Worm (Caenorhabditis elegans) whole organism, L1 larva: ENCODE data around the gene gst-44.
A peak's percentile ranks its signal among the peaks of the same experiment; 100 is the strongest.

Experiments
- C04F5.9 ChIP-seq: sonication (generic microtip); optimal IDR thresholded peaks from 2 replicates; lab custom pipeline; 2016; ENCODE audit warnings: missing genetic modification characterization, missing compliant biosample characterization
- C16A3.4 ChIP-seq: fragments of 150-350 bp; optimal IDR thresholded peaks from 2 replicates; lab custom pipeline; 2014; ENCODE audit warnings: missing biosample characterization, missing genetic modification characterization
- C34B4.2 ChIP-seq: sonication (generic microtip); optimal IDR thresholded peaks from 2 replicates; lab custom pipeline; 2017; ENCODE audit warnings: mild to moderate bottlenecking, missing genetic modification characterization, missing compliant biosample characterization
- Y116A8C.19 ChIP-seq: sonication (generic microtip); optimal IDR thresholded peaks from 2 replicates; lab custom pipeline; 2016; ENCODE audit warnings: missing compliant biosample characterization, missing genetic modification characterization, borderline replicate concordance
- aha-1 ChIP-seq: fragments of 150-350 bp; optimal IDR thresholded peaks from 2 replicates; lab custom pipeline; 2014; ENCODE audit warnings: missing biosample characterization, missing genetic modification characterization
- ama-1 ChIP-seq: fragments of 150-350 bp; optimal IDR thresholded peaks from 2 replicates; lab custom pipeline; 2014
- ceh-82 ChIP-seq, 3 experiments: fragments of 150-350 bp in 1 of 3; sonication (generic microtip) in 2 of 3; optimal IDR thresholded peaks; 2 replicates each; lab custom pipeline; 2014 to 2017; ENCODE audit warnings: missing biosample characterization in 3 of 3, missing genetic modification characterization in 3 of 3
- ceh-90 ChIP-seq: sonication (generic microtip); optimal IDR thresholded peaks from 2 replicates; lab custom pipeline; 2016; ENCODE audit warnings: missing genetic modification characterization, missing compliant biosample characterization
- ces-1 ChIP-seq: fragments of 150-350 bp; optimal IDR thresholded peaks from 2 replicates; lab custom pipeline; 2014; ENCODE audit warnings: missing biosample characterization, missing genetic modification reagents, missing genetic modification characterization
- dsc-1 ChIP-seq: sonication (generic microtip); optimal IDR thresholded peaks from 2 replicates; lab custom pipeline; 2016; ENCODE audit warnings: mild to moderate bottlenecking, missing genetic modification characterization, missing compliant biosample characterization
- efl-3 ChIP-seq: fragments of 200-800 bp; sonication (Bioruptor generic); optimal IDR thresholded peaks from 2 replicates; lab custom pipeline; 2018; ENCODE audit warnings: mild to moderate bottlenecking, missing genetic modification characterization, missing compliant biosample characterization
- egl-13 ChIP-seq: sonication (generic microtip); optimal IDR thresholded peaks from 2 replicates; lab custom pipeline; 2016; ENCODE audit warnings: missing genotype, missing genetic modification reagents, missing genetic modification characterization, missing compliant biosample characterization
- elt-2 ChIP-seq: sonication (generic microtip); optimal IDR thresholded peaks from 2 replicates; lab custom pipeline; 2016; ENCODE audit warnings: missing genetic modification characterization, mild to moderate bottlenecking, inconsistent platforms, missing compliant biosample characterization, missing genetic modification reagents
- ets-5 ChIP-seq: fragments of 200-800 bp; sonication (Bioruptor generic); IDR thresholded peaks from 2 replicates; pipeline ENCODE4 v1.3.6; 2022; ENCODE audit warnings: missing genetic modification characterization, missing compliant biosample characterization
- fkh-10 ChIP-seq: sonication (generic microtip); optimal IDR thresholded peaks from 2 replicates; lab custom pipeline; 2017; ENCODE audit warnings: missing biosample characterization, missing genetic modification reagents, missing genetic modification characterization
- fkh-8 ChIP-seq: sonication (generic microtip); optimal IDR thresholded peaks from 2 replicates; lab custom pipeline; 2016; ENCODE audit warnings: mild to moderate bottlenecking, missing genetic modification characterization, missing compliant biosample characterization
- hlh-17 ChIP-seq: fragments of 200-800 bp; sonication (Bioruptor generic); optimal IDR thresholded peaks from 2 replicates; lab custom pipeline; 2018; ENCODE audit warnings: missing genetic modification characterization, mild to moderate bottlenecking, missing compliant biosample characterization, moderate library complexity, borderline replicate concordance
- hlh-4 ChIP-seq: sonication (generic microtip); optimal IDR thresholded peaks from 2 replicates; lab custom pipeline; 2016; ENCODE audit warnings: mild to moderate bottlenecking, missing genetic modification characterization, missing compliant biosample characterization
- irx-1 ChIP-seq: sonication (generic microtip); optimal IDR thresholded peaks from 2 replicates; lab custom pipeline; 2016; ENCODE audit warnings: missing genetic modification characterization, missing compliant biosample characterization
- isw-1 ChIP-seq: fragments of 200-800 bp; sonication (Bioruptor generic); IDR thresholded peaks from 2 replicates; pipeline ENCODE4 v1.3.6; 2022; ENCODE audit warnings: missing genetic modification characterization, missing compliant biosample characterization
- lin-13 ChIP-seq: fragments of 150-350 bp; optimal IDR thresholded peaks from 2 replicates; lab custom pipeline; 2014; ENCODE audit warnings: missing biosample characterization, missing genetic modification reagents, missing genetic modification characterization
- lin-14 ChIP-seq: fragments of 200-800 bp; sonication (Bioruptor generic); optimal IDR thresholded peaks from 2 replicates; lab custom pipeline; 2018; ENCODE audit warnings: mild to moderate bottlenecking, missing genetic modification characterization, moderate library complexity, missing compliant biosample characterization
- lin-15B ChIP-seq: fragments of 150-350 bp; sonication (generic microtip); optimal IDR thresholded peaks from 3 replicates; lab custom pipeline; 2014; ENCODE audit warnings: missing biosample characterization, missing genetic modification characterization
- lin-35 ChIP-seq, 2 experiments: fragments of 150-350 bp; optimal IDR thresholded peaks; 2 replicates each; lab custom pipeline; 2014; ENCODE audit warnings: missing biosample characterization in 2 of 2, missing genetic modification characterization in 2 of 2, missing genetic modification reagents in 2 of 2
- lsy-2 ChIP-seq, 2 experiments: fragments of 150-350 bp; optimal IDR thresholded peaks; 2 replicates each; lab custom pipeline; 2014; ENCODE audit warnings: missing biosample characterization in 2 of 2, missing genetic modification characterization in 2 of 2
- mab-9 ChIP-seq: fragments of 200-800 bp; sonication (Bioruptor generic); IDR thresholded peaks from 2 replicates; pipeline ENCODE4 v1.3.6; 2022; ENCODE audit warnings: missing genetic modification reagents, missing genetic modification characterization, missing compliant biosample characterization
- mdl-1 ChIP-seq, 2 experiments: fragments of 150-350 bp; optimal IDR thresholded peaks; 2 replicates each; lab custom pipeline; 2014 to 2017; ENCODE audit warnings: missing biosample characterization in 2 of 2, missing genetic modification characterization in 2 of 2, inconsistent platforms in 1 of 2
- mef-2 ChIP-seq: fragments of 150-350 bp; optimal IDR thresholded peaks from 2 replicates; lab custom pipeline; 2014; ENCODE audit warnings: missing biosample characterization, missing genetic modification characterization
- mep-1 ChIP-seq: fragments of 150-350 bp; optimal IDR thresholded peaks from 2 replicates; lab custom pipeline; 2014; ENCODE audit warnings: missing biosample characterization, missing genetic modification characterization
- nhr-20 ChIP-seq: sonication (generic microtip); optimal IDR thresholded peaks from 2 replicates; lab custom pipeline; 2016; ENCODE audit warnings: mild to moderate bottlenecking, missing genetic modification characterization, missing compliant biosample characterization
- nhr-237 ChIP-seq: fragments of 150-350 bp; optimal IDR thresholded peaks from 2 replicates; lab custom pipeline; 2014; ENCODE audit warnings: missing biosample characterization, missing genetic modification characterization
- nhr-47 ChIP-seq: sonication (generic microtip); optimal IDR thresholded peaks from 2 replicates; lab custom pipeline; 2016; ENCODE audit warnings: mild to moderate bottlenecking, missing genetic modification characterization, moderate library complexity, missing compliant biosample characterization
- nhr-76 ChIP-seq: sonication (generic microtip); optimal IDR thresholded peaks from 2 replicates; lab custom pipeline; 2017; ENCODE audit warnings: missing biosample characterization, missing genetic modification characterization
- nhr-77 ChIP-seq: fragments of 150-350 bp; optimal IDR thresholded peaks from 2 replicates; lab custom pipeline; 2014; ENCODE audit warnings: missing biosample characterization, missing genetic modification characterization
- nhr-84 ChIP-seq: sonication (generic microtip); optimal IDR thresholded peaks from 2 replicates; lab custom pipeline; 2017; ENCODE audit warnings: missing biosample characterization, missing genetic modification characterization
- nhr-85 ChIP-seq: sonication (generic microtip); peaks from one replicate; lab custom pipeline; 2016; ENCODE audit warnings: missing genetic modification characterization, inconsistent platforms, missing compliant biosample characterization
- nhr-90 ChIP-seq: sonication (generic microtip); optimal IDR thresholded peaks from 2 replicates; lab custom pipeline; 2016; ENCODE audit warnings: mild to moderate bottlenecking, missing genetic modification characterization, missing compliant biosample characterization; ENCODE audit not compliant: poor library complexity
- pqm-1 ChIP-seq: sonication (generic microtip); optimal IDR thresholded peaks from 3 replicates; lab custom pipeline; 2017; ENCODE audit warnings: missing biosample characterization, missing genetic modification characterization
- rnt-1 ChIP-seq: sonication (generic microtip); optimal IDR thresholded peaks from 2 replicates; lab custom pipeline; 2016; ENCODE audit warnings: mild to moderate bottlenecking, missing genetic modification characterization, moderate library complexity, missing compliant biosample characterization
- snu-23 ChIP-seq: sonication (generic microtip); optimal IDR thresholded peaks from 2 replicates; lab custom pipeline; 2016; ENCODE audit warnings: missing genetic modification characterization, missing compliant biosample characterization
- sox-4 ChIP-seq: sonication (generic microtip); optimal IDR thresholded peaks from 2 replicates; lab custom pipeline; 2016; ENCODE audit warnings: missing genetic modification characterization, missing compliant biosample characterization
- sup-37 ChIP-seq: fragments of 200-800 bp; sonication (Bioruptor generic); optimal IDR thresholded peaks from 2 replicates; lab custom pipeline; 2018; ENCODE audit warnings: mild to moderate bottlenecking, missing genetic modification characterization, missing compliant biosample characterization
- swsn-7 ChIP-seq: sonication (generic microtip); optimal IDR thresholded peaks from 2 replicates; lab custom pipeline; 2016; ENCODE audit warnings: missing genetic modification characterization, missing compliant biosample characterization
- unc-130 ChIP-seq: fragments of 150-350 bp; optimal IDR thresholded peaks from 2 replicates; lab custom pipeline; 2017; ENCODE audit warnings: missing biosample characterization, missing genetic modification characterization, inconsistent platforms
- unc-86 ChIP-seq: sonication (generic microtip); optimal IDR thresholded peaks from 2 replicates; lab custom pipeline; 2016; ENCODE audit warnings: missing genetic modification characterization, missing compliant biosample characterization
- xbp-1 ChIP-seq: sonication (generic microtip); optimal IDR thresholded peaks from 2 replicates; lab custom pipeline; 2016; ENCODE audit warnings: missing genetic modification characterization, missing compliant biosample characterization
- zip-4 ChIP-seq: fragments of 200-800 bp; sonication (Bioruptor generic); optimal IDR thresholded peaks from 2 replicates; lab custom pipeline; 2018; ENCODE audit warnings: mild to moderate bottlenecking, missing genetic modification characterization, moderate library complexity, missing compliant biosample characterization
- ztf-4 ChIP-seq: fragments of 150-350 bp; optimal IDR thresholded peaks from 2 replicates; lab custom pipeline; 2014; ENCODE audit warnings: missing biosample characterization, missing genetic modification characterization

The gst-44 gene

ce11 chrV:16370039-16370438, 20.7 kb upstream of the gst-44 start (continued):
- TF ChIP-seq elt-2 (tag; lab: Kevin White, UChicago) (peak; percentile 53), isw-1 (peak; percentile 7; the same call in 1 of the 2 replicates), nhr-20 (tag; lab: Kevin White, UChicago) (peak; percentile 74), mdl-1 (tag; optimal IDR thresholded peaks at IDR 0.05; lab: Kevin White, UChicago) (peak in 1 of 2 experiments; percentile 63), hlh-4 (tag; lab: Kevin White, UChicago) (no peak), snu-23 (GFP tag; lab: Kevin White, UChicago) (peak; percentile 81), lin-15B (tag; lab: Kevin White, UChicago) (no peak), fkh-10 (GFP tag; lab: Kevin White, UChicago) (no peak), hlh-17 (GFP tag; lab: Kevin White, UChicago) (no peak), C04F5.9 (tag; lab: Kevin White, UChicago) (peak; percentile 20), C34B4.2 (no peak), xbp-1 (tag; lab: Kevin White, UChicago) (peak; percentile 47), pqm-1 (tag; lab: Kevin White, UChicago) (no peak), nhr-47 (peak; percentile 83), efl-3 (GFP tag; lab: Kevin White, UChicago) (no peak), sox-4 (tag; lab: Kevin White, UChicago) (no peak), irx-1 (peak; percentile 65), ama-1 (lab: Kevin White, UChicago) (no peak), ceh-82 (tag; optimal IDR thresholded peaks at IDR 0.05; lab: Kevin White, UChicago) (peak; percentile 59 to 76 (median 61)), ztf-4 (tag; lab: Kevin White, UChicago) (no peak), ceh-90 (no peak), zip-4 (GFP tag; lab: Kevin White, UChicago) (peak; percentile 61), nhr-85 (tag; lab: Kevin White, UChicago) (peak; percentile 49), nhr-237 (no peak), mab-9 (GFP tag; lab: Robert Waterston, UW) (no peak), C16A3.4 (peak; percentile 74), fkh-8 (tag; lab: Kevin White, UChicago) (peak; percentile 17), lsy-2 (tag; optimal IDR thresholded peaks at IDR 0.05; lab: Kevin White, UChicago) (peak; percentile 44 to 45), mep-1 (tag; lab: Kevin White, UChicago) (peak; percentile 73), Y116A8C.19 (tag; lab: Kevin White, UChicago) (no peak), lin-35 (GFP tag; optimal IDR thresholded peaks at IDR 0.05; lab: Kevin White, UChicago) (peak; percentile 61 to 86), unc-130 (peak; percentile 53), nhr-76 (tag; lab: Kevin White, UChicago) (no peak), unc-86 (no peak), sup-37 (GFP tag; lab: Kevin White, UChicago) (peak; percentile 18), aha-1 (tag; lab: Kevin White, UChicago) (no peak), swsn-7 (tag; lab: Kevin White, UChicago) (peak; percentile 76), nhr-84 (no peak), lin-13 (GFP tag; lab: Kevin White, UChicago) (no peak), dsc-1 (tag; lab: Kevin White, UChicago) (peak; percentile 70), nhr-90 (tag; lab: Kevin White, UChicago) (peak; percentile 88), mef-2 (tag; lab: Kevin White, UChicago) (no peak), ces-1 (GFP tag; lab: Kevin White, UChicago) (no peak), egl-13 (tag; lab: Kevin White, UChicago) (peak; percentile 42), lin-14 (GFP tag; lab: Kevin White, UChicago) (no peak), nhr-77 (tag; lab: Kevin White, UChicago) (peak; percentile 37), ets-5 (GFP tag; lab: Robert Waterston, UW) (no peak), rnt-1 (peak; percentile 88)
